ENCODE assay signal across 1 fruit fly cellular context in genomic region chr2L:8602616-8603015, dm6.
TF ChIP-seq lines count a peak whose summit lies in the region.

No protein-coding gene starts in this region.

TF ChIP-seq in whole organism, embryonic, 481 proteins besides CTCF, POLR2A, EP300 and RAD21 (continued from another document and continues in another):
- TF ChIP-seq CG1647 (GFP tag; optimal IDR thresholded peaks at IDR 0.05; lab: Kevin White, UChicago) (no peak), vvl (GFP tag; IDR thresholded peaks at IDR 0.05; lab: Robert Waterston, UW) (peak; percentile 70), slbo (GFP tag; IDR thresholded peaks at IDR 0.05; lab: Robert Waterston, UW) (peak; percentile 53), Dref (GFP tag; IDR thresholded peaks at IDR 0.05; lab: Robert Waterston, UW) (no peak), CG14014 (GFP tag; IDR thresholded peaks at IDR 0.05; lab: Robert Waterston, UW) (peak; percentile 45; the same call in 1 of the 2 replicates), row (GFP tag; IDR thresholded peaks at IDR 0.05; lab: Robert Waterston, UW) (peak; percentile 80), stc (GFP tag; IDR thresholded peaks at IDR 0.05; lab: Robert Waterston, UW) (peak; percentile 53), eve (GFP tag; optimal IDR thresholded peaks at IDR 0.05; lab: Kevin White, UChicago) (peak in 1 of 2 experiments; percentile 71), CG17912 (GFP tag; optimal IDR thresholded peaks at IDR 0.05; lab: Kevin White, UChicago) (no peak), NC2α (GFP tag; optimal IDR thresholded peaks at IDR 0.05; lab: Kevin White, UChicago) (no peak), CG32532 (GFP tag; IDR thresholded peaks at IDR 0.05; lab: Robert Waterston, UW) (no peak; the same call in 1 of the 2 replicates), dimm (GFP tag; IDR thresholded peaks at IDR 0.05; lab: Robert Waterston, UW) (no peak), CG15011 (GFP tag; optimal IDR thresholded peaks at IDR 0.05; lab: Kevin White, UChicago) (peak; percentile 14), Hr51 (GFP tag; optimal IDR thresholded peaks at IDR 0.05; lab: Kevin White, UChicago) (peak in 1 of 2 experiments; percentile 59), Spps (tag; optimal IDR thresholded peaks at IDR 0.05; lab: Kevin White, UChicago) (no peak), gfzf (GFP tag; optimal IDR thresholded peaks at IDR 0.05; lab: Kevin White, UChicago) (no peak), CG32772 (GFP tag; IDR thresholded peaks at IDR 0.05; lab: Robert Waterston, UW) (peak; percentile 55), az2 (GFP tag; optimal IDR thresholded peaks at IDR 0.05; lab: Kevin White, UChicago) (peak; percentile 57), CG13123 (GFP tag; optimal IDR thresholded peaks at IDR 0.05; lab: Kevin White, UChicago) (no peak), nmo (GFP tag; optimal IDR thresholded peaks at IDR 0.05; lab: Kevin White, UChicago) (peak; percentile 53), Bgb (GFP tag; IDR thresholded peaks at IDR 0.05; lab: Robert Waterston, UW; ENCODE audit: partially characterized antibody) (no peak), CG3065 (GFP tag; optimal IDR thresholded peaks at IDR 0.05; lab: Kevin White, UChicago) (no peak), Bdp1 (GFP tag; optimal IDR thresholded peaks at IDR 0.05; lab: Kevin White, UChicago) (peak; percentile 19), HLH4C (GFP tag; IDR thresholded peaks at IDR 0.05; lab: Robert Waterston, UW; ENCODE audit: partially characterized antibody) (no peak), CG2116 (GFP tag; optimal IDR thresholded peaks at IDR 0.05; lab: Kevin White, UChicago) (no peak), aop (GFP tag; IDR thresholded peaks at IDR 0.05; lab: Robert Waterston, UW) (no peak), fru (optimal IDR thresholded peaks at IDR 0.05; lab: Kevin White, UChicago) (no peak), CG14860 (GFP tag; IDR thresholded peaks at IDR 0.05; lab: Robert Waterston, UW; ENCODE audit: partially characterized antibody) (no peak), odd (GFP tag; optimal IDR thresholded peaks at IDR 0.05; lab: Kevin White, UChicago) (peak; percentile 46), chinmo (GFP tag; IDR thresholded peaks at IDR 0.05; lab: Robert Waterston, UW; ENCODE audit: partially characterized antibody) (no peak), CG31441 (GFP tag; IDR thresholded peaks at IDR 0.05; lab: Robert Waterston, UW) (peak; percentile 53), Side (GFP tag; optimal IDR thresholded peaks at IDR 0.05; lab: Kevin White, UChicago) (no peak), gcm2 (GFP tag; optimal IDR thresholded peaks at IDR 0.05; lab: Kevin White, UChicago) (no peak), CG6791 (GFP tag; IDR thresholded peaks at IDR 0.05; lab: Robert Waterston, UW; ENCODE audit: partially characterized antibody) (no peak), gsb-n (tag; optimal IDR thresholded peaks at IDR 0.05; lab: Kevin White, UChicago) (peak; percentile 61), run (tag; optimal IDR thresholded peaks at IDR 0.05; lab: Kevin White, UChicago) (no peak), Antp (GFP tag; optimal IDR thresholded peaks at IDR 0.05; lab: Kevin White, UChicago) (no peak), vnd (GFP tag; IDR thresholded peaks at IDR 0.05; lab: Robert Waterston, UW; ENCODE audit: partially characterized antibody) (no peak), Max (GFP tag; optimal IDR thresholded peaks at IDR 0.05; lab: Kevin White, UChicago) (peak; percentile 30), zen2 (GFP tag; IDR thresholded peaks at IDR 0.05; lab: Robert Waterston, UW; ENCODE audit: partially characterized antibody) (no peak), TFAM (GFP tag; optimal IDR thresholded peaks at IDR 0.05; lab: Kevin White, UChicago) (no peak), pnt (GFP tag; optimal IDR thresholded peaks at IDR 0.05; lab: Kevin White, UChicago) (no peak), chif (GFP tag; optimal IDR thresholded peaks at IDR 0.05; lab: Kevin White, UChicago) (peak in 1 of 2 experiments; percentile 37), fd102C (GFP tag; optimal IDR thresholded peaks at IDR 0.05; lab: Kevin White, UChicago) (no peak), sna (GFP tag; IDR thresholded peaks at IDR 0.05; lab: Robert Waterston, UW; ENCODE audit: partially characterized antibody) (no peak), CG9437 (GFP tag; optimal IDR thresholded peaks at IDR 0.05; lab: Kevin White, UChicago) (peak; percentile 33), CG9932 (GFP tag; IDR thresholded peaks at IDR 0.05; lab: Robert Waterston, UW) (peak; percentile 48; the same call in 1 of the 2 replicates), CG10267 (tag; optimal IDR thresholded peaks at IDR 0.05; lab: Kevin White, UChicago) (peak; percentile 55), cad (GFP tag; optimal IDR thresholded peaks at IDR 0.05; lab: Kevin White, UChicago) (no peak), Ptx1 (GFP tag; IDR thresholded peaks at IDR 0.05; lab: Robert Waterston, UW) (peak; percentile 51), CG8765 (GFP tag; IDR thresholded peaks at IDR 0.05; lab: Robert Waterston, UW) (no peak), YL-1 (GFP tag; optimal IDR thresholded peaks at IDR 0.05; lab: Kevin White, UChicago) (no peak), CG4282 (GFP tag; optimal IDR thresholded peaks at IDR 0.05; lab: Kevin White, UChicago) (no peak), Nf-YA (GFP tag; IDR thresholded peaks at IDR 0.05; lab: Robert Waterston, UW) (no peak), CG10274 (GFP tag; optimal IDR thresholded peaks at IDR 0.05; lab: Kevin White, UChicago) (no peak), Med (GFP tag; lab: Kevin White, UChicago) (peak; percentile 35), croc (GFP tag; conservative IDR thresholded peaks at IDR 0.05; lab: Robert Waterston, UW) (peak; percentile 64), emc (GFP tag; optimal IDR thresholded peaks at IDR 0.05; lab: Kevin White, UChicago) (no peak), CG11696 (GFP tag; IDR thresholded peaks at IDR 0.05; lab: Robert Waterston, UW) (no peak), Hr78 (GFP tag; optimal IDR thresholded peaks at IDR 0.05; lab: Kevin White, UChicago) (no peak), Drgx (GFP tag; IDR thresholded peaks at IDR 0.05; lab: Robert Waterston, UW) (no peak), sug (tag; optimal IDR thresholded peaks at IDR 0.05; lab: Kevin White, UChicago) (peak; percentile 9), CG33557 (GFP tag; optimal IDR thresholded peaks at IDR 0.05; lab: Kevin White, UChicago) (no peak), Camta (GFP tag; optimal IDR thresholded peaks at IDR 0.05; lab: Kevin White, UChicago) (no peak), CG6813 (GFP tag; optimal IDR thresholded peaks at IDR 0.05; lab: Kevin White, UChicago) (peak; percentile 48), CG7963 (GFP tag; IDR thresholded peaks at IDR 0.05; lab: Robert Waterston, UW; ENCODE audit: partially characterized antibody) (no peak), btn (GFP tag; optimal IDR thresholded peaks at IDR 0.05; lab: Kevin White, UChicago) (no peak), mam (GFP tag; optimal IDR thresholded peaks at IDR 0.05; lab: Kevin White, UChicago) (no peak), CG8924 (tag; optimal IDR thresholded peaks at IDR 0.05; lab: Kevin White, UChicago) (peak; percentile 71), CG1792 (GFP tag; optimal IDR thresholded peaks at IDR 0.05; lab: Kevin White, UChicago) (no peak), kni (GFP tag; optimal IDR thresholded peaks at IDR 0.05; lab: Kevin White, UChicago) (no peak), exex (tag; optimal IDR thresholded peaks at IDR 0.05; lab: Kevin White, UChicago) (no peak), Ada2b (GFP tag; IDR thresholded peaks at IDR 0.05; lab: Robert Waterston, UW) (peak; percentile 61), Oli (tag; optimal IDR thresholded peaks at IDR 0.05; lab: Kevin White, UChicago) (peak; percentile 63), CG7745 (tag; optimal IDR thresholded peaks at IDR 0.05; lab: Kevin White, UChicago) (no peak), CG8359 (GFP tag; optimal IDR thresholded peaks at IDR 0.05; lab: Kevin White, UChicago; ENCODE audit: borderline replicate concordance) (no peak), tgo (GFP tag; IDR thresholded peaks at IDR 0.05; lab: Robert Waterston, UW) (peak; percentile 54; the same call in 2 of the 3 replicates), CG15514 (GFP tag; optimal IDR thresholded peaks at IDR 0.05; lab: Kevin White, UChicago) (peak; percentile 18), CG9609 (GFP tag; optimal IDR thresholded peaks at IDR 0.05; lab: Kevin White, UChicago) (no peak), wek (GFP tag; optimal IDR thresholded peaks at IDR 0.05; lab: Kevin White, UChicago) (no peak), CG2199 (GFP tag; IDR thresholded peaks at IDR 0.05; lab: Robert Waterston, UW) (no peak), CG11085 (GFP tag; IDR thresholded peaks at IDR 0.05; lab: Robert Waterston, UW) (no peak), CG1529 (GFP tag; optimal IDR thresholded peaks at IDR 0.05; lab: Kevin White, UChicago) (peak; percentile 12), lola (GFP tag; optimal IDR thresholded peaks at IDR 0.05; lab: Kevin White, UChicago) (peak in 1 of 3 experiments; percentile 30), CG7987 (GFP tag; optimal IDR thresholded peaks at IDR 0.05; lab: Kevin White, UChicago) (no peak), gt (GFP tag; IDR thresholded peaks at IDR 0.05; lab: Robert Waterston, UW) (0 out of 2 replicates have a peak, but pooled peaks have one; percentile 30), oc (tag; optimal IDR thresholded peaks at IDR 0.05; lab: Kevin White, UChicago) (peak; percentile 49), Lim3 (GFP tag; IDR thresholded peaks at IDR 0.05; lab: Robert Waterston, UW) (no peak), Ravus (GFP tag; IDR thresholded peaks at IDR 0.05; lab: Robert Waterston, UW) (peak; percentile 27), CG34422 (GFP tag; IDR thresholded peaks at IDR 0.05; lab: Robert Waterston, UW) (peak; percentile 34; the same call in 1 of the 3 replicates), HHEX (GFP tag; optimal IDR thresholded peaks at IDR 0.05; lab: Kevin White, UChicago) (peak; percentile 41), CG15269 (tag; optimal IDR thresholded peaks at IDR 0.05; lab: Kevin White, UChicago) (peak; percentile 63), Dfd (GFP tag; optimal IDR thresholded peaks at IDR 0.05; lab: Kevin White, UChicago) (no peak), CG2889 (GFP tag; IDR thresholded peaks at IDR 0.05; lab: Robert Waterston, UW) (no peak), vfl (GFP tag; optimal IDR thresholded peaks at IDR 0.05; lab: Kevin White, UChicago) (peak; percentile 1), HLHmδ (GFP tag; optimal IDR thresholded peaks at IDR 0.05; lab: Kevin White, UChicago) (no peak), CG31224 (GFP tag; IDR thresholded peaks at IDR 0.05; lab: Robert Waterston, UW) (peak; percentile 33; the same call in 1 of the 2 replicates), CG14710 (tag; optimal IDR thresholded peaks at IDR 0.05; lab: Kevin White, UChicago) (peak; percentile 45), CG5953 (GFP tag; IDR thresholded peaks at IDR 0.05; lab: Robert Waterston, UW) (peak; percentile 54; the same call in 1 of the 2 replicates), pan (optimal IDR thresholded peaks at IDR 0.05; lab: Kevin White, UChicago) (no peak), pan (GFP tag; optimal IDR thresholded peaks at IDR 0.05 in 1 of 2, IDR thresholded peaks at IDR 0.05 in 1 of 2) (peak in 1 of 2 experiments; percentile 65), Lhr (GFP tag; optimal IDR thresholded peaks at IDR 0.05; lab: Kevin White, UChicago) (no peak), sisA (GFP tag; IDR thresholded peaks at IDR 0.05; lab: Robert Waterston, UW) (peak; percentile 57; the same call in 1 of the 2 replicates), CG15601 (tag; optimal IDR thresholded peaks at IDR 0.05; lab: Kevin White, UChicago) (peak; percentile 11), CG6175 (GFP tag; IDR thresholded peaks at IDR 0.05; lab: Robert Waterston, UW) (no peak), usp (GFP tag; optimal IDR thresholded peaks at IDR 0.05; lab: Kevin White, UChicago) (no peak), CG17328 (GFP tag; IDR thresholded peaks at IDR 0.05; lab: Robert Waterston, UW) (peak; percentile 49), Blimp-1 (GFP tag; optimal IDR thresholded peaks at IDR 0.05; lab: Kevin White, UChicago) (peak; percentile 57), dan (GFP tag; IDR thresholded peaks at IDR 0.05; lab: Robert Waterston, UW) (no peak), tio (GFP tag; optimal IDR thresholded peaks at IDR 0.05; lab: Kevin White, UChicago) (peak; percentile 36), p53 (GFP tag; optimal IDR thresholded peaks at IDR 0.05; lab: Kevin White, UChicago) (no peak), Dp (GFP tag; optimal IDR thresholded peaks at IDR 0.05; lab: Kevin White, UChicago) (no peak), Sry-β (GFP tag; optimal IDR thresholded peaks at IDR 0.05; lab: Kevin White, UChicago) (no peak), lmd (GFP tag; IDR thresholded peaks at IDR 0.05; lab: Robert Waterston, UW) (peak; percentile 58), pfk (GFP tag; optimal IDR thresholded peaks at IDR 0.05; lab: Kevin White, UChicago) (no peak), hth (optimal IDR thresholded peaks at IDR 0.05; lab: Kevin White, UChicago) (no peak), esg (GFP tag; conservative IDR thresholded peaks at IDR 0.05; lab: Robert Waterston, UW) (peak; percentile 35; the same call in 1 of the 2 replicates), wor (GFP tag; IDR thresholded peaks at IDR 0.05; lab: Robert Waterston, UW) (0 out of 2 replicates have a peak, but pooled peaks have one; percentile 34), CG1603 (tag; optimal IDR thresholded peaks at IDR 0.05; lab: Kevin White, UChicago) (peak; percentile 2), CG3995 (GFP tag; optimal IDR thresholded peaks at IDR 0.05; lab: Kevin White, UChicago) (no peak), Eip74EF (GFP tag; optimal IDR thresholded peaks at IDR 0.05; lab: Kevin White, UChicago) (peak in 1 of 2 experiments; percentile 16), CG6272 (GFP tag; IDR thresholded peaks at IDR 0.05; lab: Robert Waterston, UW) (peak; percentile 35; the same call in 1 of the 2 replicates), Gug (GFP tag; IDR thresholded peaks at IDR 0.05; lab: Robert Waterston, UW) (no peak), kay (GFP tag; optimal IDR thresholded peaks at IDR 0.05; lab: Kevin White, UChicago) (no peak), CG15696 (tag; optimal IDR thresholded peaks at IDR 0.05; lab: Kevin White, UChicago) (peak; percentile 40), CG17361 (GFP tag; IDR thresholded peaks at IDR 0.05; lab: Robert Waterston, UW) (peak; percentile 57; the same call in 2 of the 3 replicates), ac (GFP tag; optimal IDR thresholded peaks at IDR 0.05; lab: Kevin White, UChicago) (no peak), CG7928 (GFP tag; optimal IDR thresholded peaks at IDR 0.05; lab: Kevin White, UChicago) (no peak), amos (GFP tag; IDR thresholded peaks at IDR 0.05; lab: Robert Waterston, UW; ENCODE audit: partially characterized antibody) (no peak), grau (tag; optimal IDR thresholded peaks at IDR 0.05; lab: Kevin White, UChicago) (peak; percentile 67), CG8388 (GFP tag; optimal IDR thresholded peaks at IDR 0.05; lab: Kevin White, UChicago) (peak; percentile 58), ranshi (GFP tag; IDR thresholded peaks at IDR 0.05; lab: Robert Waterston, UW) (0 out of 2 replicates have a peak, but pooled peaks have one; percentile 58)
